Worm (Caenorhabditis elegans): ENCODE measurements around the gene str-108.

DNA sequence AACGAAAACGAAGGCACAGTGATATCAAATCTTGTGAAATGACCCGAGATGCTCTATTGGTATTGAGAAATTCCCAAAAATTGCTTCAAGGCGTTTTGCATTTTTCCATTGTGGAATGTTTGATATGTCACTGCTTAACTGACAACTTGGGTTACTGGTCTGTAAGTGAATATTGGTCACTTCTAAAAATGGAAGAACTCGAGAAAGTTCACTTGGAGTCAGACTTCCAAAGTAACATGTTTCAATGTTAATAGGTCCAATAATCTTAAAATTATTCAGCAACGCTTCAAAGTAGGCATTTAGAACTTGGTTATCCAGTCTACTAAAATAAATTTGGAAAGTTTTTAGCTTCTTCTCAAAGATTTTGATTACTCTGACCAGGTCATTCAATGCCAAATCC lies 33.3 kb upstream of the str-108 start, which contains the start of gene fbxa-144:
- TF ChIP-seq him-1 (tag; optimal IDR thresholded peaks at IDR 0.05) (no peak), C17E4.6 (GFP tag; IDR thresholded peaks at IDR 0.05) (no peak), dpl-1 (GFP tag; optimal IDR thresholded peaks at IDR 0.05) (no peak), lag-1 (GFP tag; IDR thresholded peaks at IDR 0.05) (no peak), pha-4 (tag; optimal IDR thresholded peaks at IDR 0.05) (no peak), ama-1 (optimal IDR thresholded peaks at IDR 0.05) (no peak), ama-1 (GFP tag; optimal IDR thresholded peaks at IDR 0.05) (no peak), hsf-1 (GFP tag; IDR thresholded peaks at IDR 0.05) (no peak), F49E8.2 (tag; optimal IDR thresholded peaks at IDR 0.05; ENCODE audit: insufficient read depth) (no peak), sptf-2 (GFP tag; optimal IDR thresholded peaks at IDR 0.05) (no peak)
